Worm (Caenorhabditis elegans) whole organism, L4 larva: ENCODE data around the gene Y46H3D.8.
"Not testable (repeated sequence)": the region's sequence is repeated elsewhere in the genome, so short reads cannot be mapped to it uniquely, and the experiment has no call there.

Source experiments
- Y48G9A.11 ChIP-seq: fragments of 200-800 bp; sonication (Bioruptor generic); IDR thresholded peaks from 2 replicates; pipeline ENCODE4 v1.3.6; 2022; ENCODE audit warnings: missing genetic modification reagents, missing genetic modification characterization, missing compliant biosample characterization
- lin-13 ChIP-seq: fragments of 150-350 bp; optimal IDR thresholded peaks from 2 replicates; lab custom pipeline; 2014; ENCODE audit warnings: missing biosample characterization, missing genetic modification reagents, missing genetic modification characterization
- pha-4 ChIP-seq, 2 experiments: fragments of 150-350 bp in 1 of 2; fragments of 200-800 bp in 1 of 2; sonication (Bioruptor generic) in 1 of 2; IDR thresholded peaks in 1 of 2; optimal IDR thresholded peaks in 1 of 2; 2 replicates each; pipeline versions ENCODE4 v1.3.6 to Lab custom; 2014 to 2022; ENCODE audit warnings: missing genetic modification characterization in 2 of 2, missing genetic modification reagents in 2 of 2, missing biosample characterization in 1 of 2, missing compliant biosample characterization in 1 of 2

DNA sequence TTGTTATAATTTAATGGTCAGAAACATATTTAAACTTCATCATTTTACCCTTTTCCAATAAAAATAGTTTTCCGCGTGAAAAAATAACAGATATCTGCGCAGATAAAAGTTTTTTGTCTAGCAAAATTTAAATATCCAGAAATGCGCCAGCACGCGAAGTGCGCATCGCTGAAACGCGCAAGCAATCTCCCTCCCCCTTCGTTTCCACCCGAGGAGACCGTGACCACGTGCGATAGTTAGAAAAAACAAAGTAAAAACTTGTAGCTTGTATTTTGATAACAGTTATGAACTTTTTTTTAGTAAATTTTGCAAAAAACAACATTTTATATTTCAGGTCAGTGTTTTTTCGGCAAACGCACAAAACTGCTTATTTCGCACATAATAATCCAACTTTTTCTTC lies 32.0 kb downstream of the Y46H3D.8 start:
- not testable (repeated sequence) for TF ChIP-seq Y48G9A.11 (GFP tag; lab: Robert Waterston, UW); lin-13 (GFP tag; lab: Kevin White, UChicago); pha-4 (GFP tag; IDR thresholded peaks at IDR 0.05; lab: Robert Waterston, UW); pha-4 (tag; optimal IDR thresholded peaks at IDR 0.05; lab: Kevin White, UChicago)
